Fruit fly (Drosophila melanogaster) Kc167 (cell line): ENCODE results near the gene Sap-r.

Source experiments
- Myc ChIP-seq: fragments of >200 bp; optimal IDR thresholded peaks from 2 replicates; lab custom pipeline; 2017; ENCODE audit warnings: missing external identifiers
- Sin3A ChIP-seq: fragments of >200 bp; optimal IDR thresholded peaks from 2 replicates; lab custom pipeline; 2018; ENCODE audit warnings: missing external identifiers
- h ChIP-seq: fragments of >200 bp; optimal IDR thresholded peaks from 3 replicates; lab custom pipeline; 2018; ENCODE audit warnings: missing external identifiers
- insv ChIP-seq: fragments of >200 bp; optimal IDR thresholded peaks from 3 replicates; lab custom pipeline; 2018; ENCODE audit warnings: missing external identifiers
- psq ChIP-seq: fragments of >200 bp; optimal IDR thresholded peaks from 2 replicates; lab custom pipeline; 2017; ENCODE audit warnings: missing external identifiers

DNA sequence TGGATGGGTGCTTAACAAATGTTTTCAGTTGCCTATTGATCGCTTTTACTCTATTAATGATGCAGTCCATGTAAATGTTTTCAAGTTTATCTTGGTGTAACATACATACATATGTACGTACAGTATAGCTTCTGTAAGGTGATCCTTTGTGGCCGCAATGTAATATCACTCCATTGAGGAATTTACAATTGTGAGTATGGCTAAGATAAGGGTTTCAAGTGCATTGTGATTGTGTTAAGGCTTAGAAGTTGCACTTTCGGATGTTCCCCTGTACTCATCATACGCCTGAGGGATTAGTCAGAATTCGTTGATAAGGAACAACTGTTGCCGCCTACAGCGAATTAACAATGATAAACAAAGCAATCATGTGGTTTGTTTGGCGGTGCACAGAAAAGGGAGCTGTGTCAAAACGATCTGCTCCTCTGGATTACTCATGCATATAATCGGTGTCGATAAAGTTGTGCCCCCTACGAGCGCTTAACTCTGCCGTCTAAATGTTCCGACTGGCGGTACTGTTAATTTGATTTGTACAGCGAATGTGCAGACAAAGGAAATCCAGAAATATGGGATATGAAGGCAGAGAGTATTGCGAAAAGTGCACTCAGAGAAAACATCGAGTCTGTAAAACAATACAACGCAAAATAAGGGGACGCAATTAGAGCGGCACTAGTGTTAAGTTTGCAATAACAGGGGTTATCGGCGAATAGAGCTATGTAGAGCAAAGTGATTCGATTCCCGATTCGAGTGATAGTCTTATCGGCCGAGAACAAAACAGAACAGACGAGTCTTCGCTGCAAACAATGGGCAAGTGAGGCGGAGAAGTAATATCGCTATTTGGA lies 932 bp downstream of the Sap-r start:
- TF ChIP-seq h (lab: Kevin White, UChicago) (no peak), psq (lab: Kevin White, UChicago) (no peak), Myc (no peak), insv (lab: Kevin White, UChicago) (no peak), Sin3A (no peak)
